Worm (Caenorhabditis elegans) whole organism, L1 larva: Measurements from ENCODE around the gene C05D9.4.

ENCODE experiments used
- C04F5.9 ChIP-seq: sonication (generic microtip); optimal IDR thresholded peaks from 2 replicates; lab custom pipeline; 2016; ENCODE audit warnings: missing genetic modification characterization, missing compliant biosample characterization
- C16A3.4 ChIP-seq: fragments of 150-350 bp; optimal IDR thresholded peaks from 2 replicates; lab custom pipeline; 2014; ENCODE audit warnings: missing biosample characterization, missing genetic modification characterization
- F16B12.6 ChIP-seq: fragments of 150-350 bp; optimal IDR thresholded peaks from 2 replicates; lab custom pipeline; 2014; ENCODE audit warnings: missing biosample characterization, missing genetic modification characterization
- Y116A8C.19 ChIP-seq: sonication (generic microtip); optimal IDR thresholded peaks from 2 replicates; lab custom pipeline; 2016; ENCODE audit warnings: missing compliant biosample characterization, missing genetic modification characterization, borderline replicate concordance
- ceh-8 ChIP-seq: fragments of 200-800 bp; sonication (Bioruptor generic); optimal IDR thresholded peaks from 2 replicates; lab custom pipeline; 2018; ENCODE audit warnings: mild to moderate bottlenecking, missing genetic modification characterization, moderate library complexity, missing compliant biosample characterization
- ceh-82 ChIP-seq, 3 experiments: fragments of 150-350 bp in 1 of 3; sonication (generic microtip) in 2 of 3; optimal IDR thresholded peaks; 2 replicates each; lab custom pipeline; 2014 to 2017; ENCODE audit warnings: missing biosample characterization in 3 of 3, missing genetic modification characterization in 3 of 3
- ceh-90 ChIP-seq: sonication (generic microtip); optimal IDR thresholded peaks from 2 replicates; lab custom pipeline; 2016; ENCODE audit warnings: missing genetic modification characterization, missing compliant biosample characterization
- efl-3 ChIP-seq: fragments of 200-800 bp; sonication (Bioruptor generic); optimal IDR thresholded peaks from 2 replicates; lab custom pipeline; 2018; ENCODE audit warnings: mild to moderate bottlenecking, missing genetic modification characterization, missing compliant biosample characterization
- egl-13 ChIP-seq: sonication (generic microtip); optimal IDR thresholded peaks from 2 replicates; lab custom pipeline; 2016; ENCODE audit warnings: missing genotype, missing genetic modification reagents, missing genetic modification characterization, missing compliant biosample characterization
- egl-27 ChIP-seq, 2 experiments: fragments of 150-350 bp in 1 of 2; sonication (generic microtip); optimal IDR thresholded peaks; 3 replicates each; lab custom pipeline; 2017 to 2018; ENCODE audit warnings: missing biosample characterization in 2 of 2, missing genetic modification characterization in 2 of 2, missing genetic modification reagents in 2 of 2
- elt-2 ChIP-seq: sonication (generic microtip); optimal IDR thresholded peaks from 2 replicates; lab custom pipeline; 2016; ENCODE audit warnings: missing genetic modification characterization, mild to moderate bottlenecking, inconsistent platforms, missing compliant biosample characterization, missing genetic modification reagents
- elt-3 ChIP-seq, 6 experiments: fragments of 150-350 bp in 1 of 6; sonication (generic microtip); optimal IDR thresholded peaks; 2 replicates each; lab custom pipeline; 2017 to 2018; ENCODE audit warnings: missing biosample characterization in 6 of 6, missing genetic modification characterization in 6 of 6, inconsistent platforms in 1 of 6
- fkh-4 ChIP-seq: sonication (generic microtip); optimal IDR thresholded peaks from 2 replicates; lab custom pipeline; 2016; ENCODE audit warnings: missing compliant biosample characterization, missing genetic modification characterization, borderline replicate concordance
- fkh-8 ChIP-seq: sonication (generic microtip); optimal IDR thresholded peaks from 2 replicates; lab custom pipeline; 2016; ENCODE audit warnings: mild to moderate bottlenecking, missing genetic modification characterization, missing compliant biosample characterization
- fos-1 ChIP-seq: fragments of 150-350 bp; optimal IDR thresholded peaks from 2 replicates; lab custom pipeline; 2014; ENCODE audit warnings: missing biosample characterization, missing genetic modification characterization
- grh-1 ChIP-seq: fragments of 200-800 bp; sonication (Bioruptor generic); IDR thresholded peaks from 2 replicates; pipeline ENCODE4 v1.3.6; 2022; ENCODE audit warnings: missing genetic modification reagents, missing genetic modification characterization, missing compliant biosample characterization
- hlh-17 ChIP-seq: fragments of 200-800 bp; sonication (Bioruptor generic); optimal IDR thresholded peaks from 2 replicates; lab custom pipeline; 2018; ENCODE audit warnings: missing genetic modification characterization, mild to moderate bottlenecking, missing compliant biosample characterization, moderate library complexity, borderline replicate concordance
- hlh-4 ChIP-seq: sonication (generic microtip); optimal IDR thresholded peaks from 2 replicates; lab custom pipeline; 2016; ENCODE audit warnings: mild to moderate bottlenecking, missing genetic modification characterization, missing compliant biosample characterization
- hpl-2 ChIP-seq: fragments of 150-350 bp; optimal IDR thresholded peaks from 2 replicates; lab custom pipeline; 2014; ENCODE audit warnings: missing biosample characterization, missing genetic modification reagents, missing genetic modification characterization
- jun-1 ChIP-seq: fragments of 150-350 bp; optimal IDR thresholded peaks from 2 replicates; lab custom pipeline; 2014; ENCODE audit warnings: missing biosample characterization, missing genetic modification reagents, missing genetic modification characterization
- lin-13 ChIP-seq: fragments of 150-350 bp; optimal IDR thresholded peaks from 2 replicates; lab custom pipeline; 2014; ENCODE audit warnings: missing biosample characterization, missing genetic modification reagents, missing genetic modification characterization
- lin-14 ChIP-seq: fragments of 200-800 bp; sonication (Bioruptor generic); optimal IDR thresholded peaks from 2 replicates; lab custom pipeline; 2018; ENCODE audit warnings: mild to moderate bottlenecking, missing genetic modification characterization, moderate library complexity, missing compliant biosample characterization
- lin-15B ChIP-seq: fragments of 150-350 bp; sonication (generic microtip); optimal IDR thresholded peaks from 3 replicates; lab custom pipeline; 2014; ENCODE audit warnings: missing biosample characterization, missing genetic modification characterization
- lin-35 ChIP-seq, 2 experiments: fragments of 150-350 bp; optimal IDR thresholded peaks; 2 replicates each; lab custom pipeline; 2014; ENCODE audit warnings: missing biosample characterization in 2 of 2, missing genetic modification characterization in 2 of 2, missing genetic modification reagents in 2 of 2
- mab-9 ChIP-seq: fragments of 200-800 bp; sonication (Bioruptor generic); IDR thresholded peaks from 2 replicates; pipeline ENCODE4 v1.3.6; 2022; ENCODE audit warnings: missing genetic modification reagents, missing genetic modification characterization, missing compliant biosample characterization
- mdl-1 ChIP-seq, 2 experiments: fragments of 150-350 bp; optimal IDR thresholded peaks; 2 replicates each; lab custom pipeline; 2014 to 2017; ENCODE audit warnings: missing biosample characterization in 2 of 2, missing genetic modification characterization in 2 of 2, inconsistent platforms in 1 of 2
- mef-2 ChIP-seq: fragments of 150-350 bp; optimal IDR thresholded peaks from 2 replicates; lab custom pipeline; 2014; ENCODE audit warnings: missing biosample characterization, missing genetic modification characterization
- nhr-20 ChIP-seq: sonication (generic microtip); optimal IDR thresholded peaks from 2 replicates; lab custom pipeline; 2016; ENCODE audit warnings: mild to moderate bottlenecking, missing genetic modification characterization, missing compliant biosample characterization
- nhr-237 ChIP-seq: fragments of 150-350 bp; optimal IDR thresholded peaks from 2 replicates; lab custom pipeline; 2014; ENCODE audit warnings: missing biosample characterization, missing genetic modification characterization
- nhr-47 ChIP-seq: sonication (generic microtip); optimal IDR thresholded peaks from 2 replicates; lab custom pipeline; 2016; ENCODE audit warnings: mild to moderate bottlenecking, missing genetic modification characterization, moderate library complexity, missing compliant biosample characterization
- nhr-71 ChIP-seq: sonication (generic microtip); optimal IDR thresholded peaks from 2 replicates; lab custom pipeline; 2016; ENCODE audit warnings: mild to moderate bottlenecking, missing genetic modification characterization, moderate library complexity, missing compliant biosample characterization
- nhr-77 ChIP-seq: fragments of 150-350 bp; optimal IDR thresholded peaks from 2 replicates; lab custom pipeline; 2014; ENCODE audit warnings: missing biosample characterization, missing genetic modification characterization
- nhr-90 ChIP-seq: sonication (generic microtip); optimal IDR thresholded peaks from 2 replicates; lab custom pipeline; 2016; ENCODE audit warnings: mild to moderate bottlenecking, missing genetic modification characterization, missing compliant biosample characterization; ENCODE audit not compliant: poor library complexity
- pag-3 ChIP-seq: sonication (generic microtip); optimal IDR thresholded peaks from 2 replicates; lab custom pipeline; 2017; ENCODE audit warnings: missing genetic modification characterization, mild to moderate bottlenecking, missing compliant biosample characterization, antibody characterized with exemption, borderline replicate concordance; ENCODE audit not compliant: insufficient read depth
- rnt-1 ChIP-seq: sonication (generic microtip); optimal IDR thresholded peaks from 2 replicates; lab custom pipeline; 2016; ENCODE audit warnings: mild to moderate bottlenecking, missing genetic modification characterization, moderate library complexity, missing compliant biosample characterization
- skn-1 ChIP-seq: fragments of 150-350 bp; optimal IDR thresholded peaks from 2 replicates; lab custom pipeline; 2014; ENCODE audit warnings: missing biosample characterization, missing genetic modification characterization
- snpc-4 ChIP-seq: fragments of 150-350 bp; optimal IDR thresholded peaks from 2 replicates; lab custom pipeline; 2014; ENCODE audit warnings: missing biosample characterization, missing genetic modification characterization
- unc-86 ChIP-seq: sonication (generic microtip); optimal IDR thresholded peaks from 2 replicates; lab custom pipeline; 2016; ENCODE audit warnings: missing genetic modification characterization, missing compliant biosample characterization
- xbp-1 ChIP-seq: sonication (generic microtip); optimal IDR thresholded peaks from 2 replicates; lab custom pipeline; 2016; ENCODE audit warnings: missing genetic modification characterization, missing compliant biosample characterization
- zip-4 ChIP-seq: fragments of 200-800 bp; sonication (Bioruptor generic); optimal IDR thresholded peaks from 2 replicates; lab custom pipeline; 2018; ENCODE audit warnings: mild to moderate bottlenecking, missing genetic modification characterization, moderate library complexity, missing compliant biosample characterization
- ztf-11 ChIP-seq, 2 experiments: sonication (generic microtip); optimal IDR thresholded peaks; 2 replicates each; lab custom pipeline; 2016 to 2017; ENCODE audit warnings: missing genetic modification characterization in 2 of 2, missing biosample characterization in 1 of 2, missing compliant biosample characterization in 1 of 2
- ztf-4 ChIP-seq: fragments of 150-350 bp; optimal IDR thresholded peaks from 2 replicates; lab custom pipeline; 2014; ENCODE audit warnings: missing biosample characterization, missing genetic modification characterization

The C05D9.4 gene

DNA sequence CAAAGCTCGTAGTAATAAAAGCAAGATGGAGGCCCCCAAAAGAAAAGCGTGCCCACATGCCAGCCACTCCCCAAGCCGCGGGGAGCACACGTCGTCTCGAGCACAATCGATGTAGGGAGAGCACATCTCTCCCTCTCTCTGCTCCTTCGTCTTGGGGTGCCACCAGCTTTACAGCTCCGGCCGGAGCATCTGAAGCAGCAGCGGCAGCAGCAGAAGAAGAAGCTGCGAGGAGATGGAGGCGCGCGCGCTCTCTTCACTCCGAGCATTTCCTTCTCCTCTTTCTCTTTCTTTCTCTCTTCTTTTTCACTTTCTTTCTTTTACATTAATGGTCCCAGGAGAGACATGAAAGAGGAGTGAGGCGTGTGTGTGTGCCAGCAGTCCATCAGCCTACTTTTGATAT, 43.8 kb upstream of the C05D9.4 start (continued):
- TF ChIP-seq ztf-11 (tag; optimal IDR thresholded peaks at IDR 0.05; lab: Kevin White, UChicago) (peak in 1 of 2 experiments; percentile 17), grh-1 (GFP tag; lab: Robert Waterston, UW) (no peak), snpc-4 (no peak), unc-86 (tag; lab: Kevin White, UChicago) (peak; percentile 57), zip-4 (GFP tag; lab: Kevin White, UChicago) (no peak), mdl-1 (tag; optimal IDR thresholded peaks at IDR 0.05; lab: Kevin White, UChicago) (peak in 1 of 2 experiments; percentile 31), F16B12.6 (tag; lab: Kevin White, UChicago) (no peak), elt-2 (tag; lab: Kevin White, UChicago) (no peak), nhr-47 (tag; lab: Kevin White, UChicago) (peak; percentile 70), lin-13 (GFP tag; lab: Kevin White, UChicago) (no peak), egl-27 (tag; optimal IDR thresholded peaks at IDR 0.05; lab: Kevin White, UChicago) (no peak), C04F5.9 (tag; lab: Kevin White, UChicago) (no peak), mab-9 (GFP tag; lab: Robert Waterston, UW) (no peak), lin-15B (tag; lab: Kevin White, UChicago) (no peak), skn-1 (peak; percentile 86), nhr-77 (tag; lab: Kevin White, UChicago) (no peak), fkh-4 (tag; lab: Kevin White, UChicago) (no peak), lin-35 (GFP tag; optimal IDR thresholded peaks at IDR 0.05; lab: Kevin White, UChicago) (peak in 1 of 2 experiments; percentile 35), rnt-1 (tag; lab: Kevin White, UChicago) (peak; percentile 64), hlh-17 (GFP tag; lab: Kevin White, UChicago) (no peak), hpl-2 (GFP tag; lab: Kevin White, UChicago) (no peak), ceh-82 (tag; optimal IDR thresholded peaks at IDR 0.05; lab: Kevin White, UChicago) (peak; percentile 4 to 51 (median 43)), C16A3.4 (tag; lab: Kevin White, UChicago) (no peak), ceh-8 (GFP tag; lab: Kevin White, UChicago) (peak; percentile 66), nhr-20 (tag; lab: Kevin White, UChicago) (no peak), hlh-4 (no peak), nhr-237 (tag; lab: Kevin White, UChicago) (no peak), elt-3 (tag; optimal IDR thresholded peaks at IDR 0.05; lab: Kevin White, UChicago) (no peak), Y116A8C.19 (tag; lab: Kevin White, UChicago) (no peak), jun-1 (tag; lab: Kevin White, UChicago) (peak; percentile 11), fos-1 (tag; lab: Kevin White, UChicago) (no peak), ceh-90 (no peak), nhr-90 (tag; lab: Kevin White, UChicago) (no peak), fkh-8 (tag; lab: Kevin White, UChicago) (peak; percentile 66), lin-14 (GFP tag; lab: Kevin White, UChicago) (peak; percentile 91), efl-3 (GFP tag; lab: Kevin White, UChicago) (no peak), pag-3 (no peak), ztf-4 (tag; lab: Kevin White, UChicago) (peak; percentile 22), egl-13 (tag; lab: Kevin White, UChicago) (peak; percentile 36), nhr-71 (tag; lab: Kevin White, UChicago) (peak; percentile 77), mef-2 (peak; percentile 24), xbp-1 (tag; lab: Kevin White, UChicago) (peak; percentile 21)
- TF ChIP-seq, all 84 proteins: peak for 27
